Fruit fly (Drosophila melanogaster) whole organism, embryonic: ENCODE results near the gene CG14431.

Source experiments
- Aef1 ChIP-seq: fragments of 200-800 bp; sonication (Bioruptor generic); IDR thresholded peaks from 3 replicates; pipeline ENCODE4 v1.3.6; 2022; ENCODE audit warnings: missing biosample characterization, missing genetic modification characterization
- Antp ChIP-seq: fragments of 200-800 bp; sonication (Bioruptor generic); optimal IDR thresholded peaks from 3 replicates; lab custom pipeline; 2016; ENCODE audit warnings: missing biosample characterization, missing genetic modification characterization
- Bgb ChIP-seq: fragments of 200-800 bp; sonication (Bioruptor generic); IDR thresholded peaks from 2 replicates; pipeline ENCODE4 v1.3.6; 2022; ENCODE audit warnings: missing biosample characterization, missing genetic modification characterization; ENCODE audit not compliant: partially characterized antibody
- CG10147 ChIP-seq: fragments of 200-800 bp; sonication (Bioruptor generic); optimal IDR thresholded peaks from 2 replicates; lab custom pipeline; 2019; ENCODE audit warnings: missing biosample characterization, mild to moderate bottlenecking, missing genetic modification characterization, moderate library complexity
- CG12769 ChIP-seq: fragments of 200-800 bp; sonication (Bioruptor generic); optimal IDR thresholded peaks from 2 replicates; lab custom pipeline; 2019; ENCODE audit warnings: missing biosample characterization, mild to moderate bottlenecking, missing genetic modification characterization, moderate library complexity
- CG12942 ChIP-seq: fragments of 200-800 bp; sonication (Bioruptor generic); optimal IDR thresholded peaks from 3 replicates; lab custom pipeline; 2016; ENCODE audit warnings: missing biosample characterization, missing genetic modification characterization
- CG13424 ChIP-seq: fragments of 200-800 bp; sonication (Bioruptor generic); optimal IDR thresholded peaks from 2 replicates; lab custom pipeline; 2019; ENCODE audit warnings: missing biosample characterization, mild to moderate bottlenecking, missing genetic modification characterization, moderate library complexity
- CG17328 ChIP-seq: fragments of 200-800 bp; sonication (Bioruptor generic); IDR thresholded peaks from 2 replicates; pipeline ENCODE4 v1.3.6; 2022; ENCODE audit warnings: missing biosample characterization, missing genetic modification characterization
- CG34376 ChIP-seq: fragments of 200-800 bp; sonication (Bioruptor generic); optimal IDR thresholded peaks from 2 replicates; lab custom pipeline; 2018; ENCODE audit warnings: missing biosample characterization, mild to moderate bottlenecking, missing genetic modification characterization
- CG4360 ChIP-seq: fragments of 200-800 bp; sonication (Bioruptor generic); IDR thresholded peaks from 2 replicates; pipeline ENCODE4 v1.3.6; 2022; ENCODE audit warnings: missing biosample characterization, missing genetic modification characterization
- CG4820 ChIP-seq: fragments of 200-800 bp; sonication (Bioruptor generic); optimal IDR thresholded peaks from 3 replicates; lab custom pipeline; 2016; ENCODE audit warnings: missing biosample characterization, missing genetic modification characterization
- CG6765 ChIP-seq: fragments of 200-800 bp; sonication (Bioruptor generic); optimal IDR thresholded peaks from 3 replicates; lab custom pipeline; 2017; ENCODE audit warnings: missing biosample characterization, mild to moderate bottlenecking, missing genetic modification characterization
- CG7839 ChIP-seq: fragments of 200-800 bp; sonication (Bioruptor generic); optimal IDR thresholded peaks from 3 replicates; lab custom pipeline; 2018; ENCODE audit warnings: missing biosample characterization, mild to moderate bottlenecking, missing genetic modification characterization, moderate library complexity
- D19A ChIP-seq: fragments of 200-800 bp; optimal IDR thresholded peaks from 3 replicates; lab custom pipeline; 2019; ENCODE audit warnings: missing biosample characterization, mild to moderate bottlenecking, missing genetic modification characterization, moderate library complexity
- Deaf1 ChIP-seq: fragments of 200-800 bp; optimal IDR thresholded peaks from 3 replicates; lab custom pipeline; 2019; ENCODE audit warnings: missing biosample characterization, mild to moderate bottlenecking, missing genetic modification characterization, moderate library complexity
- Ets65A ChIP-seq: fragments of 200-800 bp; sonication (Bioruptor generic); peaks from one replicate; lab custom pipeline; 2016; ENCODE audit warnings: missing biosample characterization, missing genetic modification characterization
- Ets97D ChIP-seq: fragments of 200-800 bp; sonication (Bioruptor generic); optimal IDR thresholded peaks from 3 replicates; lab custom pipeline; 2016; ENCODE audit warnings: missing biosample characterization, missing genetic modification characterization
- Hmx ChIP-seq: fragments of 200-800 bp; sonication (Bioruptor generic); optimal IDR thresholded peaks from 2 replicates; lab custom pipeline; 2016; ENCODE audit warnings: missing biosample characterization, missing genetic modification characterization
- Hr3 ChIP-seq: fragments of 200-800 bp; sonication (Bioruptor generic); optimal IDR thresholded peaks from 3 replicates; lab custom pipeline; 2016; ENCODE audit warnings: missing biosample characterization, missing genetic modification characterization
- Lim3 ChIP-seq: fragments of 200-800 bp; sonication (Bioruptor generic); IDR thresholded peaks from 2 replicates; pipeline ENCODE4 v1.3.6; 2022; ENCODE audit warnings: missing biosample characterization, missing genetic modification characterization
- MESR4 ChIP-seq: fragments of 200-800 bp; sonication (Bioruptor generic); optimal IDR thresholded peaks from 2 replicates; lab custom pipeline; 2018; ENCODE audit warnings: missing biosample characterization, mild to moderate bottlenecking, missing genetic modification characterization, moderate library complexity
- Med ChIP-seq: fragments of 200-800 bp; sonication (Bioruptor generic); peaks from one replicate; lab custom pipeline; 2016; ENCODE audit warnings: missing biosample characterization, missing genetic modification characterization, mild to moderate bottlenecking, inconsistent platforms, moderate library complexity
- Neu2 ChIP-seq: fragments of 200-800 bp; sonication (Bioruptor generic); optimal IDR thresholded peaks from 3 replicates; lab custom pipeline; 2016; ENCODE audit warnings: missing biosample characterization, missing genetic modification characterization, borderline replicate concordance
- Nf-YC ChIP-seq: fragments of 200-800 bp; optimal IDR thresholded peaks from 3 replicates; lab custom pipeline; 2019; ENCODE audit warnings: missing biosample characterization, mild to moderate bottlenecking, missing genetic modification characterization, moderate library complexity
- Oli ChIP-seq: fragments of 200-800 bp; sonication (Bioruptor generic); optimal IDR thresholded peaks from 2 replicates; lab custom pipeline; 2018; ENCODE audit warnings: missing biosample characterization, mild to moderate bottlenecking, missing genetic modification characterization, moderate library complexity
- PHDP ChIP-seq: fragments of 200-800 bp; sonication (Bioruptor generic); optimal IDR thresholded peaks from 3 replicates; lab custom pipeline; 2018; ENCODE audit warnings: missing biosample characterization, mild to moderate bottlenecking, missing genetic modification characterization, moderate library complexity
- Ravus ChIP-seq: fragments of 200-800 bp; sonication (Bioruptor generic); IDR thresholded peaks from 2 replicates; pipeline ENCODE4 v1.3.6; 2022; ENCODE audit warnings: missing biosample characterization, missing genetic modification characterization
- Sin3A ChIP-seq: fragments of >200 bp; optimal IDR thresholded peaks from 2 replicates; lab custom pipeline; 2018
- caup ChIP-seq: fragments of 200-800 bp; sonication (Bioruptor generic); optimal IDR thresholded peaks from 3 replicates; lab custom pipeline; 2017; ENCODE audit warnings: missing biosample characterization, mild to moderate bottlenecking, missing genetic modification characterization, moderate library complexity; ENCODE audit not compliant: severe bottlenecking
- cg ChIP-seq: fragments of 200-800 bp; sonication (Bioruptor generic); optimal IDR thresholded peaks from 3 replicates; lab custom pipeline; 2019; ENCODE audit warnings: missing biosample characterization, mild to moderate bottlenecking, missing genetic modification characterization, moderate library complexity
- ci ChIP-seq: fragments of 200-800 bp; sonication (Bioruptor generic); IDR thresholded peaks from 3 replicates; pipeline ENCODE4 v1.3.6; 2022; ENCODE audit warnings: missing biosample characterization, missing genetic modification characterization
- croc ChIP-seq: fragments of 200-800 bp; sonication (Bioruptor generic); conservative IDR thresholded peaks from 3 replicates; pipeline ENCODE4 v1.3.6; 2022; ENCODE audit warnings: missing biosample characterization, missing genetic modification characterization
- crol ChIP-seq: fragments of 200-800 bp; sonication (Bioruptor generic); IDR thresholded peaks from 2 replicates; pipeline ENCODE4 v1.3.6; 2022; ENCODE audit warnings: missing biosample characterization, missing genetic modification characterization
- dati ChIP-seq: fragments of 200-800 bp; sonication (Bioruptor generic); IDR thresholded peaks from 2 replicates; pipeline ENCODE4 v1.3.6; 2022; ENCODE audit warnings: missing biosample characterization, missing genetic modification characterization
- dimm ChIP-seq: fragments of 200-800 bp; sonication (Bioruptor generic); IDR thresholded peaks from 2 replicates; pipeline ENCODE4 v1.3.6; 2022; ENCODE audit warnings: missing biosample characterization, missing genetic modification characterization
- dmrt99B ChIP-seq: fragments of 200-800 bp; sonication (Bioruptor generic); optimal IDR thresholded peaks from 2 replicates; lab custom pipeline; 2018; ENCODE audit warnings: missing biosample characterization, mild to moderate bottlenecking, missing genetic modification characterization, moderate library complexity
- dpn ChIP-seq, 2 experiments: fragments of 200-800 bp; sonication (Bioruptor generic); optimal IDR thresholded peaks; 3 replicates each; lab custom pipeline; 2016; ENCODE audit warnings: missing biosample characterization in 2 of 2, missing genetic modification characterization in 2 of 2
- dysf ChIP-seq: fragments of 200-800 bp; sonication (Bioruptor generic); IDR thresholded peaks from 3 replicates; pipeline ENCODE4 v1.3.6; 2022; ENCODE audit warnings: missing biosample characterization, missing genetic modification characterization
- fd3F ChIP-seq: fragments of 200-800 bp; sonication (Bioruptor generic); optimal IDR thresholded peaks from 2 replicates; lab custom pipeline; 2018; ENCODE audit warnings: missing biosample characterization, mild to moderate bottlenecking, missing genetic modification characterization, moderate library complexity
- gem ChIP-seq: fragments of 200-800 bp; sonication (Bioruptor generic); optimal IDR thresholded peaks from 2 replicates; lab custom pipeline; 2019; ENCODE audit warnings: missing biosample characterization, mild to moderate bottlenecking, missing genetic modification characterization, moderate library complexity
- nom ChIP-seq: fragments of 200-800 bp; sonication (Bioruptor generic); optimal IDR thresholded peaks from 2 replicates; lab custom pipeline; 2017; ENCODE audit warnings: missing biosample characterization, missing genetic modification characterization, mild to moderate bottlenecking, moderate library complexity, missing genetic modification reagents
- prd ChIP-seq, 3 experiments: fragments of >200 bp in 2 of 3; fragments of 200-800 bp in 1 of 3; sonication (Bioruptor generic) in 1 of 3; optimal IDR thresholded peaks in 2 of 3; IDR thresholded peaks in 1 of 3; 2 replicates in 2 of 3; 3 replicates in 1 of 3; pipeline versions ENCODE4 v1.3.6 to Lab custom; 2017 to 2022; ENCODE audit warnings: missing biosample characterization in 1 of 3, missing genetic modification characterization in 1 of 3
- rib ChIP-seq: fragments of 200-800 bp; sonication (Bioruptor generic); IDR thresholded peaks from 2 replicates; pipeline ENCODE4 v1.3.6; 2022; ENCODE audit warnings: missing biosample characterization, missing genetic modification characterization
- sd ChIP-seq: fragments of 200-800 bp; sonication (Bioruptor generic); optimal IDR thresholded peaks from 3 replicates; lab custom pipeline; 2018; ENCODE audit warnings: missing biosample characterization, mild to moderate bottlenecking, missing genetic modification characterization, moderate library complexity
- slbo ChIP-seq: fragments of 200-800 bp; sonication (Bioruptor generic); IDR thresholded peaks from 2 replicates; pipeline ENCODE4 v1.3.6; 2022; ENCODE audit warnings: missing biosample characterization, missing genetic modification characterization
- so ChIP-seq: fragments of 200-800 bp; sonication (Bioruptor generic); IDR thresholded peaks from 3 replicates; pipeline ENCODE4 v1.3.6; 2022; ENCODE audit warnings: missing biosample characterization, missing genetic modification characterization
- sqz ChIP-seq: fragments of 200-800 bp; sonication (Bioruptor generic); optimal IDR thresholded peaks from 3 replicates; lab custom pipeline; 2018; ENCODE audit warnings: missing biosample characterization, mild to moderate bottlenecking, missing genetic modification characterization
- tap ChIP-seq: fragments of 200-800 bp; optimal IDR thresholded peaks from 3 replicates; lab custom pipeline; 2019; ENCODE audit warnings: missing biosample characterization, mild to moderate bottlenecking, missing genetic modification characterization, moderate library complexity
- vfl ChIP-seq: fragments of 200-800 bp; sonication (Bioruptor generic); optimal IDR thresholded peaks from 2 replicates; lab custom pipeline; 2016; ENCODE audit warnings: missing biosample characterization, missing genetic modification characterization
- wek ChIP-seq: fragments of 200-800 bp; sonication (Bioruptor generic); optimal IDR thresholded peaks from 3 replicates; lab custom pipeline; 2018; ENCODE audit warnings: missing biosample characterization, mild to moderate bottlenecking, missing genetic modification characterization, moderate library complexity

Gene CG14431

dm6 chrX:6874918-6875454 lies 33.1 kb upstream of the CG14431 start (continued):
- TF ChIP-seq gem (tag; lab: Kevin White, UChicago), result peak; percentile 39
- no peak for TF ChIP-seq Antp
- TF ChIP-seq Ravus (GFP tag; lab: Robert Waterston, UW), result no peak
- peak; percentile 37 for TF ChIP-seq Deaf1 (tag; lab: Kevin White, UChicago)
- peak; percentile 85 for TF ChIP-seq wek (GFP tag; lab: Kevin White, UChicago)
- TF ChIP-seq Oli (tag; lab: Kevin White, UChicago), result no peak
- TF ChIP-seq MESR4 (GFP tag; lab: Kevin White, UChicago), result no peak
- no peak for TF ChIP-seq dati (GFP tag; lab: Robert Waterston, UW)
- no peak for TF ChIP-seq tap
- no peak for TF ChIP-seq Aef1 (GFP tag; lab: Robert Waterston, UW)
- no peak for TF ChIP-seq Hmx (GFP tag; lab: Kevin White, UChicago)
- TF ChIP-seq ci (GFP tag; lab: Robert Waterston, UW), result no peak
- TF ChIP-seq rib (GFP tag; lab: Robert Waterston, UW), result no peak
- peak; percentile 11 for TF ChIP-seq nom (GFP tag; lab: Kevin White, UChicago)
- peak; percentile 4 for TF ChIP-seq CG13424
- no peak for TF ChIP-seq Ets65A (GFP tag; lab: Kevin White, UChicago)
- TF ChIP-seq slbo, result 0 out of 2 replicates have a peak, but pooled peaks have one; percentile 13
- TF ChIP-seq Bgb (GFP tag; lab: Robert Waterston, UW), result no peak; the same call in 1 of the 2 replicates
- TF ChIP-seq CG34376 (GFP tag; lab: Kevin White, UChicago), result no peak
- TF ChIP-seq PHDP (tag; lab: Kevin White, UChicago), result peak; percentile 9
- TF ChIP-seq CG6765 (GFP tag; lab: Kevin White, UChicago), result no peak
- TF ChIP-seq Nf-YC (tag; lab: Kevin White, UChicago), result peak; percentile 44
- peak; percentile 67 for TF ChIP-seq sqz (GFP tag; lab: Kevin White, UChicago)
- TF ChIP-seq CG17328 (GFP tag; lab: Robert Waterston, UW), result no peak
- no peak for TF ChIP-seq fd3F (GFP tag; lab: Kevin White, UChicago)
- no peak for TF ChIP-seq Sin3A (lab: Kevin White, UChicago)
- TF ChIP-seq CG10147, result no peak
- no peak for TF ChIP-seq dimm
- no peak for TF ChIP-seq caup (GFP tag; lab: Kevin White, UChicago)
- TF ChIP-seq Neu2 (GFP tag; lab: Kevin White, UChicago), result no peak
- peak; percentile 70 for TF ChIP-seq crol
- no peak for TF ChIP-seq croc (GFP tag; lab: Robert Waterston, UW)
- peak; percentile 32 for TF ChIP-seq dmrt99B (tag; lab: Kevin White, UChicago)
- no peak for TF ChIP-seq dysf
- peak; percentile 49; the same call in 1 of the 2 replicates for TF ChIP-seq CG4360 (GFP tag; lab: Robert Waterston, UW)
- peak; percentile 18 for TF ChIP-seq CG12769 (tag; lab: Kevin White, UChicago)
- TF ChIP-seq CG12942 (GFP tag; lab: Kevin White, UChicago), result no peak
- TF ChIP-seq Ets97D (GFP tag; lab: Kevin White, UChicago), result no peak
- no peak for TF ChIP-seq dpn (GFP tag; optimal IDR thresholded peaks at IDR 0.05; lab: Kevin White, UChicago)
- TF ChIP-seq CG7839 (tag; lab: Kevin White, UChicago), result peak; percentile 32
- TF ChIP-seq CG4820 (GFP tag; lab: Kevin White, UChicago), result no peak
- no peak for TF ChIP-seq Hr3
- TF ChIP-seq Med (GFP tag; lab: Kevin White, UChicago), result peak; percentile 9
- TF ChIP-seq vfl (GFP tag; lab: Kevin White, UChicago), result no peak
- peak; percentile 23 for TF ChIP-seq sd (tag; lab: Kevin White, UChicago)
- peak; percentile 80 for TF ChIP-seq cg
- no peak for TF ChIP-seq Lim3
- TF ChIP-seq so (GFP tag; lab: Robert Waterston, UW), result no peak
- peak; percentile 25 for TF ChIP-seq D19A (tag; lab: Kevin White, UChicago)
- TF ChIP-seq prd (optimal IDR thresholded peaks at IDR 0.05; lab: Kevin White, UChicago), result no peak
- TF ChIP-seq prd (GFP tag; IDR thresholded peaks at IDR 0.05; lab: Robert Waterston, UW), result 0 out of 3 replicates have a peak, but pooled peaks have one; percentile 5
